Worm (Caenorhabditis elegans): Measurements from ENCODE around the gene F15H10.9.

F15H10.9 gene

ce11 chrV:10414610-10415009 is at the start of gene F15H10.9:
Gene F15H10.9, minus strand, starts transcription at chrV:10414710.
- TF ChIP-seq unc-130 (GFP tag; optimal IDR thresholded peaks at IDR 0.05) = no peak
- no peak for TF ChIP-seq F26F4.8 (GFP tag; conservative IDR thresholded peaks at IDR 0.05)
- no peak for TF ChIP-seq pqm-1 (tag; optimal IDR thresholded peaks at IDR 0.05)
- TF ChIP-seq pha-4 (GFP tag; IDR thresholded peaks at IDR 0.05) = no peak
- no peak for TF ChIP-seq pha-4 (tag; optimal IDR thresholded peaks at IDR 0.05)
- TF ChIP-seq ZK546.5 (tag; optimal IDR thresholded peaks at IDR 0.05) = no peak
- TF ChIP-seq dve-1 (tag; optimal IDR thresholded peaks at IDR 0.05; ENCODE audit: insufficient read depth) = no peak
- TF ChIP-seq dmd-6 (GFP tag; IDR thresholded peaks at IDR 0.05) = no peak
- TF ChIP-seq unc-62 (GFP tag; optimal IDR thresholded peaks at IDR 0.05 in 1 of 2) = no peak
- TF ChIP-seq unc-62 (tag; optimal IDR thresholded peaks at IDR 0.05) = no peak
- TF ChIP-seq rbr-2 (tag; optimal IDR thresholded peaks at IDR 0.05) = no peak
- TF ChIP-seq ceh-28 (tag; optimal IDR thresholded peaks at IDR 0.05) = no peak
- no peak for TF ChIP-seq lin-13 (GFP tag; optimal IDR thresholded peaks at IDR 0.05)
- TF ChIP-seq spr-1 (tag; optimal IDR thresholded peaks at IDR 0.05) = no peak
- no peak for TF ChIP-seq lin-1 (GFP tag; IDR thresholded peaks at IDR 0.05)
- no peak for TF ChIP-seq daf-8 (GFP tag; IDR thresholded peaks at IDR 0.05)
- TF ChIP-seq mxl-2 (GFP tag; conservative IDR thresholded peaks at IDR 0.05) = no peak
- TF ChIP-seq ceh-44 (GFP tag; IDR thresholded peaks at IDR 0.05) = no peak
- no peak for TF ChIP-seq F37D6.2 (tag; optimal IDR thresholded peaks at IDR 0.05)
- no peak for TF ChIP-seq nhr-28 (tag; optimal IDR thresholded peaks at IDR 0.05)
- no peak for TF ChIP-seq lin-15B (tag; optimal IDR thresholded peaks at IDR 0.05)
- no peak for TF ChIP-seq tra-1 (GFP tag; IDR thresholded peaks at IDR 0.05)

ce11 chrV:10464160-10464559 is 49.6 kb upstream of the F15H10.9 start:
- TF ChIP-seq nhr-42 (GFP tag; IDR thresholded peaks at IDR 0.05) (no peak), aha-1 (tag) (peak; percentile 27)

- TF ChIP-seq T20F7.1 (GFP tag; optimal IDR thresholded peaks at IDR 0.05) (no peak), cey-2 (tag; optimal IDR thresholded peaks at IDR 0.05; ENCODE audit: borderline replicate concordance, insufficient read depth) (no peak), zfp-3 (GFP tag; conservative IDR thresholded peaks at IDR 0.05) (no peak), snpc-1.2 (GFP tag; IDR thresholded peaks at IDR 0.05) (no peak), R02D3.7 (tag; optimal IDR thresholded peaks at IDR 0.05) (no peak), lin-13 (GFP tag; optimal IDR thresholded peaks at IDR 0.05) (no peak), ztf-11 (tag; optimal IDR thresholded peaks at IDR 0.05) (no peak), unc-39 (tag; optimal IDR thresholded peaks at IDR 0.05) (no peak), nhr-76 (tag; optimal IDR thresholded peaks at IDR 0.05) (no peak), jun-1 (tag; optimal IDR thresholded peaks at IDR 0.05) (no peak), ZK546.5 (tag; optimal IDR thresholded peaks at IDR 0.05) (no peak), T26A8.4 (GFP tag; IDR thresholded peaks at IDR 0.05) (no peak)
Observed at ce11 chrV:10463276-10463675, 48.8 kb upstream of the F15H10.9 start, which contains the start of gene F22E12.3. Gene F22E12.3, minus strand, starts transcription at chrV:10463376.

- TF ChIP-seq dmd-9 (GFP tag; IDR thresholded peaks at IDR 0.05) = no peak
- no peak for TF ChIP-seq aly-2 (tag; optimal IDR thresholded peaks at IDR 0.05)
- TF ChIP-seq unc-62 (GFP tag; optimal IDR thresholded peaks at IDR 0.05 in 1 of 2) = peak in 1 of 2 experiments; percentile 94
- TF ChIP-seq unc-62 (tag; optimal IDR thresholded peaks at IDR 0.05) = no peak
- TF ChIP-seq attf-4 (tag; optimal IDR thresholded peaks at IDR 0.05) = no peak
Observed at ce11 chrV:10462066-10462465, 47.6 kb upstream of the F15H10.9 start, which contains the start of gene chw-1. Gene chw-1, plus strand, starts transcription at chrV:10462282.

ce11 chrV:10460685-10461084 is 46.2 kb upstream of the F15H10.9 start:
- TF ChIP-seq unc-62 (GFP tag; optimal IDR thresholded peaks at IDR 0.05 in 1 of 2) = peak in 1 of 2 experiments; percentile 82
- TF ChIP-seq unc-62 (tag; optimal IDR thresholded peaks at IDR 0.05) = no peak
- peak; percentile 4 for TF ChIP-seq nhr-28 (tag; optimal IDR thresholded peaks at IDR 0.05)
- no peak for TF ChIP-seq dmd-9 (GFP tag; IDR thresholded peaks at IDR 0.05)
